Fruit fly (Drosophila melanogaster) whole organism, prepupa: ENCODE measurements around the gene Hecw.

Experiments
- CG3919 ChIP-seq: fragments of 200-800 bp; sonication (Bioruptor generic); optimal IDR thresholded peaks from 3 replicates; lab custom pipeline; 2016; ENCODE audit warnings: missing biosample characterization, missing genetic modification characterization
- CG4318 ChIP-seq: fragments of 200-800 bp; sonication (Bioruptor generic); optimal IDR thresholded peaks from 3 replicates; lab custom pipeline; 2017; ENCODE audit warnings: missing biosample characterization, mild to moderate bottlenecking, missing genetic modification characterization
- CG8119 ChIP-seq: fragments of 200-800 bp; sonication (Bioruptor generic); IDR thresholded peaks from 3 replicates; pipeline ENCODE4 v1.3.6; 2022; ENCODE audit warnings: missing biosample characterization, missing genetic modification characterization
- CG9139 ChIP-seq: fragments of 200-800 bp; sonication (Bioruptor generic); optimal IDR thresholded peaks from 3 replicates; lab custom pipeline; 2017; ENCODE audit warnings: missing biosample characterization, mild to moderate bottlenecking, missing genetic modification characterization
- Gug ChIP-seq: fragments of 200-800 bp; sonication (Bioruptor generic); IDR thresholded peaks from 2 replicates; pipeline ENCODE4 v1.3.6; 2022; ENCODE audit warnings: missing biosample characterization, missing genetic modification characterization
- esn ChIP-seq: fragments of 200-800 bp; sonication (Bioruptor generic); optimal IDR thresholded peaks from 2 replicates; lab custom pipeline; 2016; ENCODE audit warnings: missing biosample characterization, mild to moderate bottlenecking, missing genetic modification characterization, moderate library complexity

dm6 chrX:9600083-9600817 is 8.5 kb upstream of the Hecw start:
- TF ChIP-seq Gug: 0 out of 2 replicates have a peak, but pooled peaks have one; percentile 31
- TF ChIP-seq CG8119 (GFP tag; lab: Robert Waterston, UW): peak; percentile 71; the same call in 2 of the 3 replicates
- no peak for TF ChIP-seq CG4318
- peak; percentile 75 for TF ChIP-seq CG3919 (GFP tag; lab: Kevin White, UChicago)
- peak; percentile 34 for TF ChIP-seq CG9139 (GFP tag; lab: Kevin White, UChicago)
- TF ChIP-seq esn (GFP tag; lab: Kevin White, UChicago): peak; percentile 76
